Worm (Caenorhabditis elegans): ENCODE results near the gene sptl-2.

- TF ChIP-seq klf-2 (GFP tag; conservative IDR thresholded peaks at IDR 0.05) (no peak), flt-1 (GFP tag; IDR thresholded peaks at IDR 0.05) (no peak)
Observed at ce11 chrV:7994570-7994969, 22.4 kb upstream of the sptl-2 start, which contains the start of gene ceh-76.

Data from whole organism, midembryonic.